Worm (Caenorhabditis elegans) whole organism, L3 larva: ENCODE measurements around the gene K08E5.1.

Experiments used
- R02D3.7 ChIP-seq: fragments of 150-350 bp; optimal IDR thresholded peaks from 2 replicates; lab custom pipeline; 2014; ENCODE audit warnings: missing biosample characterization, missing genetic modification characterization
- aly-2 ChIP-seq: fragments of 150-350 bp; optimal IDR thresholded peaks from 2 replicates; lab custom pipeline; 2014; ENCODE audit warnings: missing biosample characterization, missing genetic modification characterization
- daf-12 ChIP-seq: fragments of 150-350 bp; optimal IDR thresholded peaks from 2 replicates; lab custom pipeline; 2014; ENCODE audit warnings: missing biosample characterization, missing genetic modification reagents, missing genetic modification characterization
- egl-27 ChIP-seq: sonication (generic microtip); optimal IDR thresholded peaks from 4 replicates; lab custom pipeline; 2017; ENCODE audit warnings: missing biosample characterization, missing genetic modification reagents, missing genetic modification characterization
- lin-39 ChIP-seq: fragments of 150-350 bp; optimal IDR thresholded peaks from 2 replicates; lab custom pipeline; 2018; ENCODE audit warnings: missing biosample characterization, missing genetic modification reagents, missing genetic modification characterization
- nhr-11 ChIP-seq: fragments of 150-350 bp; optimal IDR thresholded peaks from 2 replicates; lab custom pipeline; 2014; ENCODE audit warnings: missing biosample characterization, missing genetic modification characterization
- nhr-25 ChIP-seq: sonication (generic microtip); optimal IDR thresholded peaks from 2 replicates; lab custom pipeline; 2017; ENCODE audit warnings: missing biosample characterization, missing genetic modification characterization
- nhr-43 ChIP-seq: sonication (generic microtip); optimal IDR thresholded peaks from 2 replicates; lab custom pipeline; 2016; ENCODE audit warnings: mild to moderate bottlenecking, missing genetic modification characterization, missing compliant biosample characterization; ENCODE audit not compliant: poor library complexity, severe bottlenecking
- pqm-1 ChIP-seq: fragments of 150-350 bp; optimal IDR thresholded peaks from 2 replicates; lab custom pipeline; 2017; ENCODE audit warnings: missing biosample characterization, missing genetic modification characterization, inconsistent platforms
- skn-1 ChIP-seq: fragments of 150-350 bp; optimal IDR thresholded peaks from 2 replicates; lab custom pipeline; 2014; ENCODE audit warnings: missing biosample characterization, missing genetic modification characterization
- ztf-11 ChIP-seq: fragments of 150-350 bp; optimal IDR thresholded peaks from 2 replicates; lab custom pipeline; 2014; ENCODE audit warnings: missing biosample characterization, missing genetic modification characterization

- TF ChIP-seq nhr-25 (tag; lab: Kevin White, UChicago) (no peak), skn-1 (tag; lab: Kevin White, UChicago) (no peak), nhr-11 (tag; lab: Kevin White, UChicago) (no peak), ztf-11 (tag; lab: Kevin White, UChicago) (no peak), nhr-43 (tag; lab: Kevin White, UChicago) (no peak), R02D3.7 (tag; lab: Kevin White, UChicago) (no peak), egl-27 (no peak), aly-2 (tag; lab: Kevin White, UChicago) (no peak), pqm-1 (tag; lab: Kevin White, UChicago) (no peak), lin-39 (no peak), daf-12 (no peak)
Measured at ce11 chrIII:10178023-10178422, 31.4 kb upstream of the K08E5.1 start.
